Fruit fly (Drosophila melanogaster): ENCODE measurements around the gene Teh2.

Teh2 gene

dm6 chr3L:4187930-4188523, at the start of gene Teh2, which contains the start of gene tipE:
TSS of gene Teh2 (minus strand) at chr3L:4188023.
TSS of gene tipE (plus strand) at chr3L:4188499.
- TF ChIP-seq CG5204 (GFP tag; optimal IDR thresholded peaks at IDR 0.05) (no peak), ovo (GFP tag; optimal IDR thresholded peaks at IDR 0.05) (no peak), toe (GFP tag; optimal IDR thresholded peaks at IDR 0.05) (no peak), CG1620 (GFP tag; optimal IDR thresholded peaks at IDR 0.05) (no peak), CG33017 (tag; optimal IDR thresholded peaks at IDR 0.05) (no peak), CG14711 (tag; optimal IDR thresholded peaks at IDR 0.05) (no peak), CG7045 (GFP tag; optimal IDR thresholded peaks at IDR 0.05) (no peak), CG7101 (tag; optimal IDR thresholded peaks at IDR 0.05) (no peak), Hr96 (GFP tag; optimal IDR thresholded peaks at IDR 0.05) (no peak), CG11617 (GFP tag; optimal IDR thresholded peaks at IDR 0.05) (no peak), pad (GFP tag; optimal IDR thresholded peaks at IDR 0.05) (no peak)

DNA sequence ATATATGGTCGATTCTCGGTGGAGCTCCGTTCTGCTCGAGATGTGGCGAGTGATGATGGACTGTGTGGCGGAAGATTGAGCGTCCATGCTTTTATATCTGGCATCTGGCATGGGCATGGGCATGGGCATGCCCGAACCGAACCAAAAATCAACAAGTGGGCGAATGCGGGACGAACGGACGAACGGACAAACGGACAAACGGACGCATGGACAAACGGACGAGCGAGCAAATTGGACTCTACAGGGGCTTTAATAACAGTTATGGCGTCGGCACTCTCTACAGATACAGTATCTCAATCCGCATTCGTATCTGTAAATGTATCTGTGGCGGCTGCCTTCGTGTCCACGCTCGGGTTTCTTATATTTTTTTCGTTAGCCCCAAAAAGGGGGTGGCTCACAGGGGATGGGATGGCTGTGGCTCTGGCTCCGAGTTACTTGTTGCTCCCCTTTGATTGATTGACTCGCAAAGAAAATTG, 48.3 kb upstream of the Teh2 start, which contains the start of gene ImpL2:
Gene ImpL2, minus strand, starts transcription at position 51 of the 476 bp plus-strand sequence.
- no peak for TF ChIP-seq kay (GFP tag; ENCODE audit: borderline replicate concordance)
- TF ChIP-seq CG7045 (GFP tag; optimal IDR thresholded peaks at IDR 0.05) = no peak
- TF ChIP-seq pad (GFP tag; optimal IDR thresholded peaks at IDR 0.05) = no peak
- TF ChIP-seq CG11617 (GFP tag; optimal IDR thresholded peaks at IDR 0.05) = no peak
- no peak for TF ChIP-seq Clk (GFP tag; optimal IDR thresholded peaks at IDR 0.05)

dm6 chr3L:4233603-4234277, 45.9 kb upstream of the Teh2 start:
- peak; percentile 37 for TF ChIP-seq kay (GFP tag; ENCODE audit: borderline replicate concordance)
- TF ChIP-seq CG12768 (GFP tag; optimal IDR thresholded peaks at IDR 0.05) = peak; percentile 9
- peak; percentile 90 for TF ChIP-seq tj (GFP tag; optimal IDR thresholded peaks at IDR 0.05)
- TF ChIP-seq cnc (optimal IDR thresholded peaks at IDR 0.05) = no peak
- TF ChIP-seq cic (GFP tag; optimal IDR thresholded peaks at IDR 0.05) = peak; percentile 91

DNA sequence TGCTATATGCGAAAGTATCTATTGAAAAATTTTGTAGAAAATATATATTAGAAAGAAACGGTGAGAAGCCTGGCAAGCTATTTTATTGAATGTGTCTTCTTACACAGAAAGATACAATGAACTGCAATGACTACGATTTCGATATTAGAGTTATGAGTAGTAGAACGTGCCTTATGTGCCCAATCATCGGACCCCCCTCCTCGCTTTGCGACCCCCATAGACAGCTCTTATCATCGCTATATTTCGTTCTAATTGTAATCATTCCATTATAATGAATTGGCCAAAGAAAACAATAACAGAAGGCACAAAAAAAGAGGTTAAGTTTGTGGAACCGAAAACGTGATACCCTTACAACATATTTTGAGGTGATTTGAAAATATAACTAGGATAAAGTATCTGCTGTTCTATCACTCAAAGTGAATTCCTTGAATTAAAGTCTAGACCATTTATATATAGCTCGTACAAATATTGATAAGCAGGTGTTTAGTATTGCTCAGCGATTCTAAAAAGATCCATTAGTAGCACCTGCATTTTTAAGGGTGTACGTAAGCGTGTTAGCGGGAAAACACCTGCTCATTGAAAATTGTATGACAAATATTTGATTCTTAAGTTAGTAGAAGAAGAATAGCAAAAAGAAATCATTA, 45.0 kb upstream of the Teh2 start:
- TF ChIP-seq CG7045 (GFP tag; optimal IDR thresholded peaks at IDR 0.05) (no peak), kay (GFP tag; ENCODE audit: borderline replicate concordance) (peak; percentile 50)

- TF ChIP-seq tj (GFP tag; optimal IDR thresholded peaks at IDR 0.05) = peak; percentile 89
- TF ChIP-seq CG1620 (GFP tag; optimal IDR thresholded peaks at IDR 0.05) = no peak
These were observed 44.4 kb upstream of the Teh2 start for dm6 chr3L:4232227-4232626.

DNA sequence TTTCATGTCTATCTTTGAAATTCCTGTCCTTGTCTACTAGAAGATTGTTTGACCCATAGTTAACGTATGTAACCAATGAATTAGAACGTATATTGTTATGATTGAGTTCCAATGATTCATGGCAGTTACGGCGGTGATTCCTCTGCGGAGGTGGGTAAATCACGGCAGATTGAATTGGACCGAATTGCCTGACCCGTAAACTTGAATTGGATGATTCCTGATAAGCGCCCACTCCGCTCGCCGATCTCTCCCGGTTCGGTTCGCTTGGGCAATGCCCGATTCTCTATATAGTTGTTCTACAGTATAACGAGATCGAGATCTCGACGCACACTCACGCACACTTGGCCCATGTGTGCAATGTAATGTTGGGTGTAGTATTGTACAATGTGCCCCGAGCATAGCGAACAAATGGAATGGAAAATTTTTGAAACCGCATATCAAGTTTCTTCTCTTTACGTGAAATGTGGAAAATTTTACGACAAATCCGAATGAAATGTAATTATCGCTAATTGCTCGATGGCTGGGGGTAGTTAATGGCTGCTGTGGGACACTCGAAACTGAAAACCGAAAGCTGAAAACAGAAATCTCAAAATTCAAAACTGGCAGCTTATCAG, 43.7 kb upstream of the Teh2 start:
- TF ChIP-seq CG7045 (GFP tag; optimal IDR thresholded peaks at IDR 0.05) (no peak), CG14711 (tag; optimal IDR thresholded peaks at IDR 0.05) (no peak), CG1620 (GFP tag; optimal IDR thresholded peaks at IDR 0.05) (no peak), Mnt (GFP tag; optimal IDR thresholded peaks at IDR 0.05) (no peak), CG7101 (tag; optimal IDR thresholded peaks at IDR 0.05) (no peak), CG33017 (tag; optimal IDR thresholded peaks at IDR 0.05) (no peak), CG12768 (GFP tag; optimal IDR thresholded peaks at IDR 0.05) (no peak), bab1 (GFP tag; optimal IDR thresholded peaks at IDR 0.05) (no peak), ovo (GFP tag; optimal IDR thresholded peaks at IDR 0.05) (no peak), pad (GFP tag; optimal IDR thresholded peaks at IDR 0.05) (no peak), Hr96 (GFP tag; optimal IDR thresholded peaks at IDR 0.05) (no peak), kay (GFP tag; ENCODE audit: borderline replicate concordance) (no peak), CG5204 (GFP tag; optimal IDR thresholded peaks at IDR 0.05) (no peak), tj (GFP tag; optimal IDR thresholded peaks at IDR 0.05) (no peak), CG11617 (GFP tag; optimal IDR thresholded peaks at IDR 0.05) (no peak), cnc (optimal IDR thresholded peaks at IDR 0.05) (no peak), Crg-1 (GFP tag; optimal IDR thresholded peaks at IDR 0.05) (no peak)

DNA sequence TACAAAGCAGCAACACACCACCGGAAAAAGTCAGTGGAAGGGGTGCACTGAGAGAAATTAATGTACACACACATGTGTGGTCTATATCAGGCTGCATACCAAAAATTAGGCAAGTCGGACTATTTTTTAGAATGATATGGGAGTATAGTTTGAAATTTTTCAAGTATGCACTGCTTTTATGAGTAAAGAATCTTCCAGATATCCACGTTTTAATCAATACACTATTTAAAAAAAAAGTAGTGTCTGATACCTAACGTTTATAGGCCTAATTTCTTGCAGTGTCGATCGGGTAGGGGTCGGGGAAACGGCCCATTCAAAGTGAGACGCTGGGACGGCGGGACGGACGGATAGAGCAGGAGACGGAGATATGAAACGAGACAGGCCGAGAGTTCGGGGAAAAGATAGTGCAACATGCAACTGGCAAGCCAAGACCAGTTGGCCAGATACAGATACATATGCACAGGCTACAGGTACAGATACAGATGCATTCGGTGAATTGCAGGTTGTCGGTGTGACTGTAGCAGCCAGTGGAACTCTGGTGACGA, 42.6 kb upstream of the Teh2 start:
- TF ChIP-seq ovo (GFP tag; optimal IDR thresholded peaks at IDR 0.05) (no peak), cic (GFP tag; optimal IDR thresholded peaks at IDR 0.05) (no peak), CG7045 (GFP tag; optimal IDR thresholded peaks at IDR 0.05) (no peak), Mnt (GFP tag; optimal IDR thresholded peaks at IDR 0.05) (no peak), CG1620 (GFP tag; optimal IDR thresholded peaks at IDR 0.05) (no peak), CG14711 (tag; optimal IDR thresholded peaks at IDR 0.05) (no peak), tj (GFP tag; optimal IDR thresholded peaks at IDR 0.05) (peak; percentile 3), kay (GFP tag; ENCODE audit: borderline replicate concordance) (no peak), CG12768 (GFP tag; optimal IDR thresholded peaks at IDR 0.05) (no peak), toe (GFP tag; optimal IDR thresholded peaks at IDR 0.05) (no peak), Clk (GFP tag; optimal IDR thresholded peaks at IDR 0.05) (no peak), pad (GFP tag; optimal IDR thresholded peaks at IDR 0.05) (peak; percentile 12), CG5204 (GFP tag; optimal IDR thresholded peaks at IDR 0.05) (no peak), Crg-1 (GFP tag; optimal IDR thresholded peaks at IDR 0.05) (no peak), bab1 (GFP tag; optimal IDR thresholded peaks at IDR 0.05) (peak; percentile 2), cnc (optimal IDR thresholded peaks at IDR 0.05) (no peak), Hr96 (GFP tag; optimal IDR thresholded peaks at IDR 0.05) (peak; percentile 43), CG11617 (GFP tag; optimal IDR thresholded peaks at IDR 0.05) (no peak), CG33017 (tag; optimal IDR thresholded peaks at IDR 0.05) (no peak), CG7101 (tag; optimal IDR thresholded peaks at IDR 0.05) (peak; percentile 4)

Data from whole organism, adult.